Fruit fly (Drosophila melanogaster) Kc167 (cell line): ENCODE results near the gene spict.

ENCODE experiments used
- Myc ChIP-seq: fragments of >200 bp; optimal IDR thresholded peaks from 2 replicates; lab custom pipeline; 2017; ENCODE audit warnings: missing external identifiers
- Sin3A ChIP-seq: fragments of >200 bp; optimal IDR thresholded peaks from 2 replicates; lab custom pipeline; 2018; ENCODE audit warnings: missing external identifiers
- h ChIP-seq: fragments of >200 bp; optimal IDR thresholded peaks from 3 replicates; lab custom pipeline; 2018; ENCODE audit warnings: missing external identifiers
- insv ChIP-seq: fragments of >200 bp; optimal IDR thresholded peaks from 3 replicates; lab custom pipeline; 2018; ENCODE audit warnings: missing external identifiers
- psq ChIP-seq: fragments of >200 bp; optimal IDR thresholded peaks from 2 replicates; lab custom pipeline; 2017; ENCODE audit warnings: missing external identifiers
- ttk ChIP-seq: sonication (Bioruptor generic); optimal IDR thresholded peaks from 2 replicates; lab custom pipeline; 2017; ENCODE audit warnings: missing external identifiers

spict gene

DNA sequence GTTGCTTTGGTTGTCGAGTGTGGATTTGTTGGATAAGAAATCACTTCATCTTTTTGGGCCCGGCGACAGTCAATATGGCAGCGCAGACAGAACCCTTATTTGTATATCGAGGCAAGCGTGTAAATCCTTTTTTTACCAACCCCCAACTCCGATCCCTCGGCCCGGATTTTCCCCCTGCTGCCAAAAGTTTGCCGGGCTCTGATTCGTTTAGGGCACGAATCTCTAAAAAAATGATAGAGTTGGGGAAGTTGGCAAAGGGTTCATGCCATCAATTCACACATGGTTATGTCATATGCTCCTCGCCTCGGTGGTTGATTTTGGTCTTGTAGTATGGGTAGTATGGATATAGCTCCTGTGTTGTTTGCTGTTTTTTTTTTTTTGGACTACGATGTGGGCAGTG is 17.7 kb upstream of the spict start:
- no peak for TF ChIP-seq Myc (lab: Kevin White, UChicago)

dm6 chr2L:12689281-12689765 is 15.2 kb upstream of the spict start:
- TF ChIP-seq psq (lab: Kevin White, UChicago) (no peak), ttk (lab: Kevin White, UChicago) (no peak), h (lab: Kevin White, UChicago) (no peak), insv (no peak), Sin3A (lab: Kevin White, UChicago) (no peak), Myc (lab: Kevin White, UChicago) (no peak)

DNA sequence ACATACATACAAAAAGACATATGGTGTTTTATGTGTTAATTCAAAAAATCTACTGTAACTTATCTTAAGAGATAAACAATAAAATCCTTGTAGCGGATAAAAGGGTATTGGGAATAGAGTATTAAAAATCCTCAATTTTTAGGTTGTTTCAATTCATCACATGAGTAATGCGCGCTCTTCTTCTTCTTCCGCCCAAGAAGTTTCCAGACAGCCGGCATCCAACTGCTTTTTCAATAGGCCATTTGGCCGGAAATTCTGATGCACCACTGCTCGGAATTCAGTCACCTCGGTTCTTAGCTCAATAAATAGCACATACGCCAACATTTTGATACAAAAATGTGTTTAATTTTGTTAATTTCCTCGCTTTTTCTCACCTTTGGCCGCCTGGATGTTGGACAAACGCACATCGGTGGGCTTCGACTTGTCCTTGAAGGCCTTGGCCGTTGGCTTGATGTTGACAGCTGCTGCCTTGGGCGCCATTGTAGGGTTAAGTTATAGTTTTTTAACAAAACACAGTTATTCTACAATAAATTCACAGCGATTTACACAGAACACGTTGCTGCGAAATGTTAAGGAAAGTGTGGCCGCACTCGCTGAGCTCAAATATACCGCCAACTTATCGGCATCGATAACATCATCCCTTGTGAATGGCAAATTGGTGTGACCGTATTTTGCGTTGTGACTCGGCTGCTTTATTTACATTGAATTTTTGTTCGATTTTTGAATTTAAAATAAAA is 12.0 kb upstream of the spict start, which contains the start of the genes CCT4 and CG6153:
Gene CCT4, minus strand, starts transcription at position 592 of the 737 bp plus-strand sequence.
Gene CG6153, plus strand, starts transcription at position 651 of the 737 bp plus-strand sequence.
- TF ChIP-seq ttk (lab: Kevin White, UChicago) = no peak
- no peak for TF ChIP-seq Myc (lab: Kevin White, UChicago)
- no peak for TF ChIP-seq h (lab: Kevin White, UChicago)
- no peak for TF ChIP-seq Sin3A (lab: Kevin White, UChicago)
- no peak for TF ChIP-seq psq (lab: Kevin White, UChicago)
- no peak for TF ChIP-seq insv

DNA sequence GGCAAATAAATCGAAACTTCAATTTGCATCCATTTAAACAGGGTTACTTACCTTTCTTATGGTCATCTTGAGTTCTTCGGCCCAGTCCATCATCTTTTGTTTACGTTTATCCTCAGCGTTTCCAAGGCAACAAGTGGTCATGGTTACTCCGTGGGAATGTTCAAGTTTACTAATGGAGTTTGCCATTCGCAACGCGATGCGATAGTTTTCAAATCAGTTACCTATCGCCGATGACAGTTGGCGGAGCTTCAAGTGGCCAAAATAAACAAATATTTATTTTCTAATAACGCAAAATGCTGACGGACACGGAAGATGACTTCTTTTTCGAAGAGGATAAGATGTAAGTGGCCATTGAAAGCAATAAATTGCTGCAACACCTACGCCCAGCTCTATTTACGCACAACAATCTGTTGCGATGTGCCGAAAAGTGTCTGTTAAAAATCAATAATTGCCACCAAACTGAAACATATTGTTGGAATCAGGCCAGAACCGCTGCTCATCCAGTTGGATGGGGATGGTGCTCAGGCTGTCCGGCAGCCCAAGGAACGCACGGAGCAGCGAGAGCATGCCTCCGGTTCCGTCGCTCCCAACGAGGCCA is 9.6 kb upstream of the spict start, which contains the start of the genes IFT43 and PICK1:
Gene IFT43, minus strand, starts transcription at position 166 of the 598 bp plus-strand sequence.
Gene PICK1, plus strand, starts transcription at position 211 of the 598 bp plus-strand sequence.
- TF ChIP-seq insv (no peak), Myc (lab: Kevin White, UChicago) (no peak), ttk (lab: Kevin White, UChicago) (no peak), psq (lab: Kevin White, UChicago) (no peak), h (lab: Kevin White, UChicago) (no peak), Sin3A (lab: Kevin White, UChicago) (no peak)

DNA sequence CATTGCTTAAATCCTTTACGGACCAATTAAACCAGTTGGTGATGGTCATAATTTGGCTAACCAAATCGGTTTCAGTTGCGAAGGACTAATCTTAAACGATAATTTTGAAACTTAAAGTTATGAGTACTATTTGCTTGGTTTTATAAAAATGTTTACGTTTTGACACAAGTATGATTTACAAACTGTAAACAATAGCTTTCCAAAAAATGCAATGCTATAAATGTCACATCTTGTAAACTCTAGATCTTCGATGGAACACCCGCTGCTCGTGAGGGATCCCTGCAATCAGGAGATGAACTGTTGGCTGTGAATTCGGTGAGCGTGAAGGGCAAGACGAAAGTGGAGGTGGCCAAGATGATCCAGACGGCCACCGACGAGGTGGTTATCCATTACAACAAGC is 7.3 kb upstream of the spict start, which contains the start of gene CG5781:
Gene CG5781, minus strand, starts transcription at position 101 of the 400 bp plus-strand sequence.
- TF ChIP-seq ttk (lab: Kevin White, UChicago) (no peak), Sin3A (lab: Kevin White, UChicago) (no peak), h (lab: Kevin White, UChicago) (no peak), Myc (lab: Kevin White, UChicago) (no peak), insv (no peak), psq (lab: Kevin White, UChicago) (no peak)

DNA sequence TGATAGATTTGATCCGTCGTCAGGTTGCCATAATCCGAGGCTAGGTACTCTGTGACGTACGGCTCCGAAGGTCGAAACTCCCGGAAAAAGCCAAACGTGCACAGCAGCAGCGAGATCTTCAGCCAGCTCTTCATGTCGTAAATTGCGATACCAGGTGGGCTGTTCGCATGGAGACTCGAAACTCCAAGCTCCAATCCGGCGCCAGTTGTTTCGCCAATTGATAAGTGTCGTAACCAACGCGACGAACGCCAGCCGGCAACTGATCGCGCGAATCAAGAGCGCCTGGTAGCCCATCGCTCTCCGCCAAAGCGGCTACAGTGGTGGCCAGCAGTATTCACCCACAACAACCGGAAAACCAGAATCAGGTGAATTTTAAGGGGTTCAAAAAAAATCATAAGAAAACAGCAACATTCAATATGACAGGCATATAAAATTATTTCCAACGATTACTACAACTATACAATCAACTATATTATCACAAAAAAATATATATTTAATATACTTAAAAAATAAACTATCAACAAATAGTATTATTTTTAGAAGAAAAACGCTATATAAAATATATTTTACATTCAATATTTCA is 4.1 kb upstream of the spict start, which contains the start of gene CG17036:
Gene CG17036, minus strand, starts transcription at position 366 of the 583 bp plus-strand sequence.
- TF ChIP-seq h (lab: Kevin White, UChicago) (no peak), insv (no peak)

DNA sequence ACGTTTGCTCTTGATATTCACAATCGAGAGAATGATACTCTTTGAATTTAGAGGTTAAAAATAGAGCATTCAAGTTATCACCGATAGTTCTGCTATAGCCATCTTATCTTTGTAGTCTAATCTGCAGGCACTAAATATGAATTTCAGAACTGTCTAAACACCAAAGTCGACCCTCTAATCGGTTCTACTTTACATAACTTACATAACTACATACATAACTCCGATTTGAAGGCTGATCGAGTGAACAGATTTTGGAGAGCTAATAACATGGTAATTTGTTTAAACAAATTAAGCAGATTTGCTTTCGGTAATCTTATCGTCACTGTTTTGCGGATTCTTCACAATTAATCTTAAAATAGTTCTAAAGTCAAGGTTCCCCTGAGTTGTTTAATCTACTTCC is 3.0 kb upstream of the spict start:
- TF ChIP-seq ttk (lab: Kevin White, UChicago) (no peak), insv (no peak), Myc (lab: Kevin White, UChicago) (no peak), h (lab: Kevin White, UChicago) (no peak), Sin3A (lab: Kevin White, UChicago) (no peak), psq (lab: Kevin White, UChicago) (no peak)

dm6 chr2L:12705376-12705775 is 851 bp downstream of the spict start:
- TF ChIP-seq ttk (lab: Kevin White, UChicago) = no peak

- TF ChIP-seq Myc (lab: Kevin White, UChicago) (no peak), ttk (lab: Kevin White, UChicago) (no peak), h (lab: Kevin White, UChicago) (no peak), insv (no peak), psq (lab: Kevin White, UChicago) (no peak), Sin3A (lab: Kevin White, UChicago) (no peak)
These were observed 3.0 kb downstream of the spict start, which contains the start of the genes CG6180 and CG15484 for dm6 chr2L:12707540-12707939. TSS of gene CG6180 (plus strand) at chr2L:12707661. TSS of gene CG15484 (minus strand) at chr2L:12707711.

dm6 chr2L:12708576-12708975 is 4.1 kb downstream of the spict start:
- TF ChIP-seq Myc (lab: Kevin White, UChicago) = no peak
- TF ChIP-seq ttk (lab: Kevin White, UChicago) = no peak
- no peak for TF ChIP-seq h (lab: Kevin White, UChicago)
- no peak for TF ChIP-seq Sin3A (lab: Kevin White, UChicago)
- TF ChIP-seq insv = no peak
- no peak for TF ChIP-seq psq (lab: Kevin White, UChicago)

DNA sequence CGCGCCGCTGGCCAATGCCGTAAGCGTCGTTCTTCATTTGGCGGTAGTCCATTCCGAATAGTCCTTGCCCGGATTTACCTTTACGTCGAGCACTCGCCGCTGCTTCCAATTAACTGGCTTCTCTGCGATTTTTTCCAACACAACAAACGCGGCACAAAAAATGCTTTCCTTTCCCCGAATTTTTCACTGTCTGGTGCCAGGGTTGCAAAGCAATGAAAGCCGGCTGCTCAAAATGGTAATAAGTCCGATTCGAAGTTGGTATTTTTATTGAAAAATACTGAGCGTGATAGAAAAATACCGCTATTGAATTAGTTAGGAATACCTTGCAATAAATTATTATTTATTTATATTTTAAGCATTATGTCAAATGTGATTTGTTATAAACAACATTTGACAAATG is 7.7 kb downstream of the spict start:
- TF ChIP-seq ttk (lab: Kevin White, UChicago) (no peak), Sin3A (lab: Kevin White, UChicago) (no peak), insv (no peak), psq (lab: Kevin White, UChicago) (no peak), Myc (lab: Kevin White, UChicago) (no peak), h (lab: Kevin White, UChicago) (no peak)

DNA sequence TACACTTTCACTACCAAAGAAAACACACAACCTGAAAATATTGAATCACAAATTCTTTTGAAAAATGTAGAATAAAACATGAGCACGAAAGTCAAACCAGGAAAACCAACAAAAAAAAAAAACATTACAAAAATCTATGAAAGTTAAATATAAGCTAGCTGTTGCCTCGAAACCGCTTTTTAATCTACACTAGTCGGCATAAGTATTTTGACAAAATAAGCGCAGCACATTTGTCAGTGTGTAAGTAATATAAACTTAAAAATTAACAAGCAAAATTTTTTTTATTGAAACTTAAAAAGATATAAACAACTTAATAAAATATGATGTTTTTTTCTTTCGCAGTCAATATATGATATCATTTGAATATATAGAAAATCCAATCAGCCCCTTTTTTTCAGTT is 8.3 kb downstream of the spict start, which contains the start of gene CG5787:
Gene CG5787, minus strand, starts transcription at position 101 of the 400 bp plus-strand sequence.
- no peak for TF ChIP-seq ttk (lab: Kevin White, UChicago)
- TF ChIP-seq psq (lab: Kevin White, UChicago) = no peak
- TF ChIP-seq Myc (lab: Kevin White, UChicago) = no peak
- TF ChIP-seq insv = no peak
- TF ChIP-seq Sin3A (lab: Kevin White, UChicago) = no peak
- no peak for TF ChIP-seq h (lab: Kevin White, UChicago)
